Fruit fly (Drosophila melanogaster) whole organism, pupa: ENCODE results near the gene Arp3.

Source experiments
- CG10348 ChIP-seq: fragments of 200-800 bp; sonication (Bioruptor generic); IDR thresholded peaks from 2 replicates; pipeline ENCODE4 v1.3.6; 2022; ENCODE audit warnings: missing biosample characterization, missing genetic modification characterization
- CG12605 ChIP-seq: fragments of 200-800 bp; sonication (Bioruptor generic); IDR thresholded peaks from 2 replicates; pipeline ENCODE4 v1.3.6; 2022; ENCODE audit warnings: missing biosample characterization, missing genetic modification characterization
- CG13204 ChIP-seq: fragments of 200-800 bp; sonication (Bioruptor generic); optimal IDR thresholded peaks from 2 replicates; lab custom pipeline; 2018; ENCODE audit warnings: missing biosample characterization, mild to moderate bottlenecking, missing genetic modification characterization, moderate library complexity
- CG14655 ChIP-seq: fragments of 200-800 bp; sonication (Bioruptor generic); optimal IDR thresholded peaks from 3 replicates; lab custom pipeline; 2017; ENCODE audit warnings: mild to moderate bottlenecking, missing biosample characterization, missing genetic modification reagents, missing genetic modification characterization
- CG15710 ChIP-seq: fragments of 200-800 bp; sonication (Bioruptor generic); optimal IDR thresholded peaks from 2 replicates; lab custom pipeline; 2018; ENCODE audit warnings: missing biosample characterization, mild to moderate bottlenecking, missing genetic modification characterization, moderate library complexity
- CG17806 ChIP-seq: fragments of 200-800 bp; sonication (Bioruptor generic); optimal IDR thresholded peaks from 2 replicates; lab custom pipeline; 2018; ENCODE audit warnings: missing biosample characterization, mild to moderate bottlenecking, missing genetic modification characterization, moderate library complexity
- CG32121 ChIP-seq: fragments of 200-800 bp; sonication (Bioruptor generic); IDR thresholded peaks from 2 replicates; pipeline ENCODE4 v1.3.6; 2022; ENCODE audit warnings: missing biosample characterization, missing genetic modification characterization
- CG34367 ChIP-seq: fragments of 200-800 bp; sonication (Bioruptor generic); optimal IDR thresholded peaks from 2 replicates; lab custom pipeline; 2018; ENCODE audit warnings: missing biosample characterization, mild to moderate bottlenecking, missing genetic modification characterization
- CG4496 ChIP-seq: fragments of 200-800 bp; sonication (Bioruptor generic); IDR thresholded peaks from 3 replicates; pipeline ENCODE4 v1.3.6; 2022; ENCODE audit warnings: missing biosample characterization, missing genetic modification characterization
- CG8159 ChIP-seq: fragments of 200-800 bp; sonication (Bioruptor generic); optimal IDR thresholded peaks from 3 replicates; lab custom pipeline; 2018; ENCODE audit warnings: missing biosample characterization, mild to moderate bottlenecking, missing genetic modification characterization, moderate library complexity
- CG8301 ChIP-seq: fragments of 200-800 bp; sonication (Bioruptor generic); optimal IDR thresholded peaks from 2 replicates; lab custom pipeline; 2018; ENCODE audit warnings: missing biosample characterization, mild to moderate bottlenecking, missing genetic modification characterization
- CG9948 ChIP-seq: fragments of 200-800 bp; sonication (Bioruptor generic); optimal IDR thresholded peaks from 2 replicates; lab custom pipeline; 2018; ENCODE audit warnings: missing biosample characterization, mild to moderate bottlenecking, missing genetic modification characterization, moderate library complexity
- D1 ChIP-seq: fragments of 200-800 bp; sonication (Bioruptor generic); optimal IDR thresholded peaks from 2 replicates; lab custom pipeline; 2018; ENCODE audit warnings: missing biosample characterization, mild to moderate bottlenecking, missing genetic modification characterization, moderate library complexity
- EcR ChIP-seq: fragments of 200-800 bp; sonication (Bioruptor generic); optimal IDR thresholded peaks from 3 replicates; lab custom pipeline; 2019; ENCODE audit warnings: missing biosample characterization, missing genetic modification characterization, mild to moderate bottlenecking, moderate library complexity, missing genetic modification reagents
- Ets98B ChIP-seq: fragments of 200-800 bp; sonication (Bioruptor generic); IDR thresholded peaks from 2 replicates; pipeline ENCODE4 v1.3.6; 2022; ENCODE audit warnings: missing biosample characterization, missing genetic modification characterization
- Pif1A ChIP-seq: fragments of 200-800 bp; sonication (Bioruptor generic); optimal IDR thresholded peaks from 3 replicates; lab custom pipeline; 2016; ENCODE audit warnings: missing biosample characterization, missing genetic modification characterization
- Pif1B ChIP-seq: fragments of 200-800 bp; sonication (Bioruptor generic); optimal IDR thresholded peaks from 3 replicates; lab custom pipeline; 2016; ENCODE audit warnings: missing biosample characterization, missing genetic modification characterization
- Snoo ChIP-seq: fragments of 200-800 bp; sonication (Bioruptor generic); optimal IDR thresholded peaks from 3 replicates; lab custom pipeline; 2017; ENCODE audit warnings: missing biosample characterization, mild to moderate bottlenecking, missing genetic modification characterization, inconsistent platforms
- fd96Ca ChIP-seq: fragments of 200-800 bp; sonication (Bioruptor generic); IDR thresholded peaks from 3 replicates; pipeline ENCODE4 v1.3.6; 2022; ENCODE audit warnings: missing biosample characterization, missing genetic modification characterization
- gl ChIP-seq: fragments of 200-800 bp; sonication (Bioruptor generic); optimal IDR thresholded peaks from 2 replicates; lab custom pipeline; 2018; ENCODE audit warnings: missing biosample characterization, mild to moderate bottlenecking, missing genetic modification characterization
- rn ChIP-seq: fragments of 200-800 bp; sonication (Bioruptor generic); IDR thresholded peaks from 2 replicates; pipeline ENCODE4 v1.3.6; 2022; ENCODE audit warnings: missing biosample characterization, missing genetic modification characterization

The Arp3 gene

dm6 chr3L:8079598-8079997, 36.1 kb downstream of the Arp3 start:
- TF ChIP-seq rn (GFP tag; lab: Robert Waterston, UW) (no peak), EcR (no peak), CG9948 (tag; lab: Kevin White, UChicago) (no peak), Pif1B (GFP tag; lab: Kevin White, UChicago) (no peak), CG32121 (GFP tag; lab: Robert Waterston, UW) (no peak), D1 (tag; lab: Kevin White, UChicago) (no peak), CG8159 (no peak), Snoo (no peak), gl (tag; lab: Kevin White, UChicago) (no peak), CG15710 (no peak), CG14655 (GFP tag; lab: Kevin White, UChicago) (no peak)

- TF ChIP-seq Ets98B (GFP tag; lab: Robert Waterston, UW) (no peak), Pif1A (GFP tag; lab: Kevin White, UChicago) (no peak), CG32121 (GFP tag; lab: Robert Waterston, UW) (no peak), Snoo (no peak), rn (GFP tag; lab: Robert Waterston, UW) (no peak), CG10348 (GFP tag; lab: Robert Waterston, UW) (no peak), D1 (tag; lab: Kevin White, UChicago) (no peak), CG8301 (tag; lab: Kevin White, UChicago) (no peak), fd96Ca (GFP tag; lab: Robert Waterston, UW) (no peak), EcR (no peak), CG8159 (no peak), CG34367 (no peak), CG12605 (GFP tag; lab: Robert Waterston, UW) (no peak)
These were observed 37.7 kb downstream of the Arp3 start for dm6 chr3L:8077953-8078352.

- TF ChIP-seq CG15710 (no peak), EcR (peak; percentile 35), rn (GFP tag; lab: Robert Waterston, UW) (no peak), CG14655 (GFP tag; lab: Kevin White, UChicago) (no peak), CG8301 (tag; lab: Kevin White, UChicago) (peak; percentile 20), CG12605 (GFP tag; lab: Robert Waterston, UW) (peak; percentile 40), CG34367 (no peak), fd96Ca (GFP tag; lab: Robert Waterston, UW) (no peak), Pif1A (GFP tag; lab: Kevin White, UChicago) (peak; percentile 5), Pif1B (GFP tag; lab: Kevin White, UChicago) (peak; percentile 39), CG9948 (tag; lab: Kevin White, UChicago) (no peak), gl (tag; lab: Kevin White, UChicago) (no peak), CG8159 (no peak), CG32121 (GFP tag; lab: Robert Waterston, UW) (0 out of 2 replicates have a peak, but pooled peaks have one; percentile 20), CG13204 (GFP tag; lab: Kevin White, UChicago) (no peak), D1 (tag; lab: Kevin White, UChicago) (peak; percentile 12), CG4496 (GFP tag; lab: Robert Waterston, UW) (peak; percentile 64; the same call in 2 of the 3 replicates), CG17806 (tag; lab: Kevin White, UChicago) (no peak), Snoo (peak; percentile 12), Ets98B (GFP tag; lab: Robert Waterston, UW) (peak; percentile 51; the same call in 1 of the 2 replicates), CG10348 (GFP tag; lab: Robert Waterston, UW) (no peak)
- TF ChIP-seq, all 21 proteins: peak for 10
These were observed 38.5 kb downstream of the Arp3 start for dm6 chr3L:8077207-8077606.

dm6 chr3L:8076160-8076559, 39.5 kb downstream of the Arp3 start:
- TF ChIP-seq CG14655 (GFP tag; lab: Kevin White, UChicago), result peak; percentile 24
- no peak for TF ChIP-seq rn (GFP tag; lab: Robert Waterston, UW)
- TF ChIP-seq CG10348 (GFP tag; lab: Robert Waterston, UW), result no peak
- TF ChIP-seq D1 (tag; lab: Kevin White, UChicago), result no peak
- no peak for TF ChIP-seq EcR
- no peak for TF ChIP-seq gl (tag; lab: Kevin White, UChicago)
- TF ChIP-seq Pif1A (GFP tag; lab: Kevin White, UChicago), result peak; percentile 16
- no peak for TF ChIP-seq CG13204 (GFP tag; lab: Kevin White, UChicago)
- 0 out of 3 replicates have a peak, but pooled peaks have one; percentile 27 for TF ChIP-seq CG4496 (GFP tag; lab: Robert Waterston, UW)
- TF ChIP-seq CG8301 (tag; lab: Kevin White, UChicago), result peak; percentile 10
- TF ChIP-seq CG34367, result no peak
- TF ChIP-seq CG8159, result peak; percentile 41
- no peak for TF ChIP-seq CG12605 (GFP tag; lab: Robert Waterston, UW)
- peak; percentile 21 for TF ChIP-seq CG15710
- no peak for TF ChIP-seq fd96Ca (GFP tag; lab: Robert Waterston, UW)
- TF ChIP-seq Ets98B (GFP tag; lab: Robert Waterston, UW), result no peak
- TF ChIP-seq Snoo, result no peak
- no peak for TF ChIP-seq CG32121 (GFP tag; lab: Robert Waterston, UW)
- TF ChIP-seq CG9948 (tag; lab: Kevin White, UChicago), result peak; percentile 29
- peak; percentile 28 for TF ChIP-seq CG17806 (tag; lab: Kevin White, UChicago)
- TF ChIP-seq Pif1B (GFP tag; lab: Kevin White, UChicago), result peak; percentile 17

- TF ChIP-seq CG14655 (GFP tag; lab: Kevin White, UChicago), result no peak
- no peak for TF ChIP-seq EcR
- TF ChIP-seq CG10348 (GFP tag; lab: Robert Waterston, UW), result no peak
- TF ChIP-seq rn (GFP tag; lab: Robert Waterston, UW), result no peak
- no peak for TF ChIP-seq CG17806 (tag; lab: Kevin White, UChicago)
- no peak for TF ChIP-seq CG32121 (GFP tag; lab: Robert Waterston, UW)
- TF ChIP-seq gl (tag; lab: Kevin White, UChicago), result no peak
- TF ChIP-seq Snoo, result no peak
- TF ChIP-seq CG13204 (GFP tag; lab: Kevin White, UChicago), result no peak
- no peak for TF ChIP-seq Pif1A (GFP tag; lab: Kevin White, UChicago)
- no peak for TF ChIP-seq CG9948 (tag; lab: Kevin White, UChicago)
- no peak for TF ChIP-seq CG4496 (GFP tag; lab: Robert Waterston, UW)
- TF ChIP-seq CG15710, result no peak
- no peak for TF ChIP-seq fd96Ca (GFP tag; lab: Robert Waterston, UW)
- no peak for TF ChIP-seq CG8301 (tag; lab: Kevin White, UChicago)
These were observed 40.8 kb downstream of the Arp3 start for dm6 chr3L:8074944-8075343.
